Fruit fly (Drosophila melanogaster): ENCODE measurements around the gene Fadd.

The Fadd gene

DNA sequence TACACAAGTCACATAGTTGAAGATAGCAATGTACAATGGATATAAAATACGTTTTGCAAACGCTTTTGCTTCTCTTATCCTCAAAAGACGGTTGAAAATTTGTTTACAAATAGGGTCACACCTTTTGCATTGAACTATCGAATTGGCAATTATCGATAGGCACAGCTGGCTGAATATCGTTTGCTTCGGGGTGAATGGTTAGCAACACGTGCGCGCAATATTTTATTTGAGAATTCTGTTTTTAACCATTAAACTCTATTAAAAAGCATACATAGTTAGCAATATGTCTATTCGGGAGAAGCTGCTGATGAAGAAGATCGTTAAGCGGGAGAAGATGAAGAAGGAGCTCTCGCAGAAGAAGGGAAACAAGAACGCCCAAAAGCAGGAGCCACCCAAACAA lies 1.3 kb downstream of the Fadd start (continued):
- no peak for TF ChIP-seq Nf-YA (GFP tag; IDR thresholded peaks at IDR 0.05)
- TF ChIP-seq run (tag; optimal IDR thresholded peaks at IDR 0.05) = no peak
- no peak for TF ChIP-seq grn (GFP tag; optimal IDR thresholded peaks at IDR 0.05)
- TF ChIP-seq shn (GFP tag; optimal IDR thresholded peaks at IDR 0.05) = no peak
- no peak for TF ChIP-seq HmgZ (tag; optimal IDR thresholded peaks at IDR 0.05)
- peak; percentile 82 for TF ChIP-seq Opbp (GFP tag; IDR thresholded peaks at IDR 0.05; ENCODE audit: partially characterized antibody)
- TF ChIP-seq CG13624 (GFP tag; optimal IDR thresholded peaks at IDR 0.05) = no peak
- no peak for TF ChIP-seq CG3281 (GFP tag; optimal IDR thresholded peaks at IDR 0.05)
- peak; percentile 66; the same call in 1 of the 2 replicates for TF ChIP-seq inv (GFP tag; IDR thresholded peaks at IDR 0.05; ENCODE audit: partially characterized antibody)
- no peak for TF ChIP-seq Sox100B (GFP tag; optimal IDR thresholded peaks at IDR 0.05)
- TF ChIP-seq CG12299 (tag; optimal IDR thresholded peaks at IDR 0.05) = no peak
- TF ChIP-seq crp (GFP tag; optimal IDR thresholded peaks at IDR 0.05) = no peak
- no peak for TF ChIP-seq tll (GFP tag; optimal IDR thresholded peaks at IDR 0.05)
- no peak for TF ChIP-seq Lhr (GFP tag; optimal IDR thresholded peaks at IDR 0.05)
- no peak for TF ChIP-seq h (optimal IDR thresholded peaks at IDR 0.05)
- TF ChIP-seq zen2 (GFP tag; IDR thresholded peaks at IDR 0.05; ENCODE audit: partially characterized antibody) = peak; percentile 81
- no peak for TF ChIP-seq disco-r (GFP tag; optimal IDR thresholded peaks at IDR 0.05)
- TF ChIP-seq CG8944 (GFP tag; optimal IDR thresholded peaks at IDR 0.05) = no peak
- TF ChIP-seq en (GFP tag; optimal IDR thresholded peaks at IDR 0.05) = no peak
- no peak for TF ChIP-seq tio (GFP tag; optimal IDR thresholded peaks at IDR 0.05)
- no peak for TF ChIP-seq CG6813 (GFP tag; optimal IDR thresholded peaks at IDR 0.05)
- no peak for TF ChIP-seq CG8765 (GFP tag; IDR thresholded peaks at IDR 0.05)
- TF ChIP-seq Rx (GFP tag; IDR thresholded peaks at IDR 0.05) = no peak
- TF ChIP-seq dmrt11E (tag; optimal IDR thresholded peaks at IDR 0.05) = no peak
- TF ChIP-seq tup (GFP tag; optimal IDR thresholded peaks at IDR 0.05) = no peak
- TF ChIP-seq Jarid2 (GFP tag; optimal IDR thresholded peaks at IDR 0.05) = no peak
- TF ChIP-seq sug (tag; optimal IDR thresholded peaks at IDR 0.05) = no peak
- TF ChIP-seq ato (GFP tag; IDR thresholded peaks at IDR 0.05; ENCODE audit: partially characterized antibody) = peak; percentile 85
- no peak for TF ChIP-seq CG1024 (GFP tag; IDR thresholded peaks at IDR 0.05)
- peak; percentile 77 for TF ChIP-seq Scr (GFP tag; IDR thresholded peaks at IDR 0.05; ENCODE audit: partially characterized antibody)
- TF ChIP-seq Asciz (GFP tag; optimal IDR thresholded peaks at IDR 0.05) = no peak
- TF ChIP-seq knrl (GFP tag; IDR thresholded peaks at IDR 0.05; ENCODE audit: partially characterized antibody) = peak; percentile 75; the same call in 2 of the 3 replicates
- TF ChIP-seq CG11695 (GFP tag; IDR thresholded peaks at IDR 0.05) = no peak
- no peak for TF ChIP-seq fd64A (GFP tag; optimal IDR thresholded peaks at IDR 0.05)
- peak in 1 of 2 experiments; percentile 80 for TF ChIP-seq Hr78 (GFP tag; optimal IDR thresholded peaks at IDR 0.05)
- TF ChIP-seq CG11560 (tag; IDR thresholded peaks at IDR 0.05) = no peak
- no peak for TF ChIP-seq Bteb2 (GFP tag; optimal IDR thresholded peaks at IDR 0.05)
- TF ChIP-seq CG17568 (GFP tag; optimal IDR thresholded peaks at IDR 0.05) = no peak
- peak; percentile 86 for TF ChIP-seq mld (GFP tag; IDR thresholded peaks at IDR 0.05; ENCODE audit: partially characterized antibody)
- no peak for TF ChIP-seq nerfin-1 (tag; optimal IDR thresholded peaks at IDR 0.05)
- no peak for TF ChIP-seq gcm2 (GFP tag; optimal IDR thresholded peaks at IDR 0.05)
- TF ChIP-seq CG10565 (GFP tag; optimal IDR thresholded peaks at IDR 0.05) = no peak
- no peak for TF ChIP-seq emc (GFP tag; optimal IDR thresholded peaks at IDR 0.05)
- no peak for TF ChIP-seq CG10431 (GFP tag; optimal IDR thresholded peaks at IDR 0.05)
- no peak for TF ChIP-seq lab (GFP tag; optimal IDR thresholded peaks at IDR 0.05)
- TF ChIP-seq Med (GFP tag) = peak; percentile 71
- no peak for TF ChIP-seq Camta (GFP tag; optimal IDR thresholded peaks at IDR 0.05)
- TF ChIP-seq lbe (GFP tag; optimal IDR thresholded peaks at IDR 0.05) = no peak
- TF ChIP-seq ash1 (GFP tag; optimal IDR thresholded peaks at IDR 0.05) = no peak
- no peak for TF ChIP-seq kah (GFP tag; optimal IDR thresholded peaks at IDR 0.05)

Data from whole organism, embryonic.